Fruit fly (Drosophila melanogaster): ENCODE results near the gene yata.

Gene yata

DNA sequence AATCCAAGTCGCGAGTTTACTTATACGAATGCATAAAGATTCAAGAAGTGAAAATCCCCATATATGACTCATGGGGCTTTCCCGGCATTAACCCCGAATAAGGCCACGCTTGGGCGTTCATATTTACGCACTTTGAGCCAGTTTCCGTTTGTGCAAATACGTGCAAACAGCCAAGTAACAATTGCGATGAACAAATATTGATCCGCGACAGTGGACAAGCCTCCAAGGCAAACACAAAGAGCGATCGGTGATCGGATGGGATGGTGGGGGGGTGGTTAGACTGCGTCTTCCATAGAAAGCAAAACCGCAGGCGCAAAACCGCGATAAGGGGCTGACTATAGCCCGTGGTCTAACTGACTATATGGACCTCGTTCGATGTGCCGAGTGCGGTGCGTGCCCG lies 8.2 kb downstream of the yata start (continued):
- TF ChIP-seq Asciz (GFP tag; optimal IDR thresholded peaks at IDR 0.05) (peak; percentile 37), Vsx1 (GFP tag; optimal IDR thresholded peaks at IDR 0.05) (peak; percentile 22), CG31224 (GFP tag; IDR thresholded peaks at IDR 0.05) (no peak), CG2875 (GFP tag; optimal IDR thresholded peaks at IDR 0.05) (peak; percentile 47), Rx (GFP tag; IDR thresholded peaks at IDR 0.05) (0 out of 2 replicates have a peak, but pooled peaks have one; percentile 10), CG8290 (GFP tag; optimal IDR thresholded peaks at IDR 0.05) (no peak), CG8290 (tag; optimal IDR thresholded peaks at IDR 0.05) (peak in 1 of 2 experiments; percentile 72), jumu (GFP tag; optimal IDR thresholded peaks at IDR 0.05) (no peak), CG17328 (GFP tag; IDR thresholded peaks at IDR 0.05) (0 out of 2 replicates have a peak, but pooled peaks have one; percentile 32), ken (GFP tag; IDR thresholded peaks at IDR 0.05) (0 out of 3 replicates have a peak, but pooled peaks have one; percentile 40), dan (GFP tag; IDR thresholded peaks at IDR 0.05) (no peak), CG7372 (GFP tag; IDR thresholded peaks at IDR 0.05) (no peak), CG5953 (GFP tag; IDR thresholded peaks at IDR 0.05) (peak; percentile 60; the same call in 1 of the 2 replicates), CG1603 (tag; optimal IDR thresholded peaks at IDR 0.05) (peak; percentile 59), CG15479 (GFP tag; optimal IDR thresholded peaks at IDR 0.05) (no peak), Drgx (GFP tag; IDR thresholded peaks at IDR 0.05) (peak; percentile 36), hth (optimal IDR thresholded peaks at IDR 0.05) (no peak), CG30403 (GFP tag; optimal IDR thresholded peaks at IDR 0.05) (no peak), PHDP (tag; optimal IDR thresholded peaks at IDR 0.05) (peak; percentile 25), CG17802 (tag; optimal IDR thresholded peaks at IDR 0.05) (peak; percentile 0), seq (GFP tag; IDR thresholded peaks at IDR 0.05) (0 out of 2 replicates have a peak, but pooled peaks have one; percentile 15), Trl (optimal IDR thresholded peaks at IDR 0.05) (no peak), Trl (GFP tag; optimal IDR thresholded peaks at IDR 0.05) (peak; percentile 12), Lim3 (GFP tag; IDR thresholded peaks at IDR 0.05) (no peak), CG18599 (GFP tag; optimal IDR thresholded peaks at IDR 0.05) (peak; percentile 27), gce (GFP tag; IDR thresholded peaks at IDR 0.05) (no peak), her (GFP tag; optimal IDR thresholded peaks at IDR 0.05) (no peak), CG14014 (GFP tag; IDR thresholded peaks at IDR 0.05) (peak; percentile 37; the same call in 1 of the 2 replicates), sens (GFP tag) (peak; percentile 73), CG4854 (GFP tag; optimal IDR thresholded peaks at IDR 0.05) (no peak), twi (tag; optimal IDR thresholded peaks at IDR 0.05) (no peak), kay (GFP tag; optimal IDR thresholded peaks at IDR 0.05) (peak; percentile 11), Doc2 (GFP tag; IDR thresholded peaks at IDR 0.05) (no peak), CG6689 (GFP tag; IDR thresholded peaks at IDR 0.05) (peak; percentile 16; the same call in 1 of the 2 replicates), CG34224 (GFP tag; IDR thresholded peaks at IDR 0.05; ENCODE audit: partially characterized antibody) (no peak), E2f1 (GFP tag; IDR thresholded peaks at IDR 0.05) (0 out of 2 replicates have a peak, but pooled peaks have one; percentile 7), caup (GFP tag; optimal IDR thresholded peaks at IDR 0.05; ENCODE audit: severe bottlenecking) (peak; percentile 18), Sox100B (GFP tag; optimal IDR thresholded peaks at IDR 0.05) (no peak), sr (GFP tag; IDR thresholded peaks at IDR 0.05) (no peak), CG8089 (GFP tag; optimal IDR thresholded peaks at IDR 0.05) (peak; percentile 19), ash1 (GFP tag; optimal IDR thresholded peaks at IDR 0.05) (no peak), sug (tag; optimal IDR thresholded peaks at IDR 0.05) (no peak), fd64A (GFP tag; optimal IDR thresholded peaks at IDR 0.05) (peak; percentile 26), ERR (GFP tag; optimal IDR thresholded peaks at IDR 0.05) (no peak), bcd (GFP tag; optimal IDR thresholded peaks at IDR 0.05) (peak; percentile 23), vvl (GFP tag; IDR thresholded peaks at IDR 0.05) (peak; percentile 11; the same call in 1 of the 2 replicates), sd (tag; optimal IDR thresholded peaks at IDR 0.05) (no peak), pros (GFP tag; optimal IDR thresholded peaks at IDR 0.05) (no peak), CG12942 (GFP tag; optimal IDR thresholded peaks at IDR 0.05) (peak; percentile 14), CG1233 (GFP tag; optimal IDR thresholded peaks at IDR 0.05) (peak; percentile 31), bsh (GFP tag; optimal IDR thresholded peaks at IDR 0.05) (peak in 1 of 2 experiments; percentile 6), CG6813 (GFP tag; optimal IDR thresholded peaks at IDR 0.05) (peak; percentile 19)

Data from whole organism, embryonic.